Worm (Caenorhabditis elegans) whole organism, young adult: ENCODE data around the gene irld-62.
"Not testable (repeated sequence)": the region's sequence is repeated elsewhere in the genome, so short reads cannot be mapped to it uniquely, and the experiment has no call there.

Source experiments
- F33H1.4 ChIP-seq: fragments of 200-800 bp; sonication (Bioruptor generic); IDR thresholded peaks from 2 replicates; pipeline ENCODE4 v1.3.6; 2022; ENCODE audit warnings: missing genetic modification reagents, missing genetic modification characterization, missing compliant biosample characterization
- F55B11.4 ChIP-seq: sonication (generic microtip); optimal IDR thresholded peaks from 2 replicates; lab custom pipeline; 2016; ENCODE audit warnings: missing compliant biosample characterization, missing genetic modification characterization, borderline replicate concordance; ENCODE audit not compliant: insufficient read depth
- F57C9.4 ChIP-seq: sonication (generic microtip); optimal IDR thresholded peaks from 2 replicates; lab custom pipeline; 2017; ENCODE audit warnings: mild to moderate bottlenecking, missing genetic modification characterization, missing compliant biosample characterization
- K11D2.4 ChIP-seq: fragments of 200-800 bp; sonication (Bioruptor generic); IDR thresholded peaks from 2 replicates; pipeline ENCODE4 v1.3.6; 2022; ENCODE audit warnings: missing genetic modification reagents, missing genetic modification characterization, missing compliant biosample characterization
- K12H6.12 ChIP-seq: fragments of 200-800 bp; sonication (Bioruptor generic); optimal IDR thresholded peaks from 2 replicates; lab custom pipeline; 2018; ENCODE audit warnings: mild to moderate bottlenecking, missing genetic modification characterization, missing compliant biosample characterization
- Y79H2A.3 ChIP-seq: fragments of 200-800 bp; sonication (Bioruptor generic); conservative IDR thresholded peaks from 2 replicates; pipeline ENCODE4 v1.3.6; 2022; ENCODE audit warnings: missing genetic modification reagents, missing genetic modification characterization, missing compliant biosample characterization
- Y95B8A.8 ChIP-seq: fragments of 200-800 bp; sonication (Bioruptor generic); IDR thresholded peaks from 2 replicates; pipeline ENCODE4 v1.3.6; 2022; ENCODE audit warnings: missing genetic modification reagents, missing genetic modification characterization, missing compliant biosample characterization
- atf-7 ChIP-seq: sonication (generic microtip); optimal IDR thresholded peaks from 2 replicates; lab custom pipeline; 2017; ENCODE audit warnings: mild to moderate bottlenecking, missing genetic modification characterization, missing compliant biosample characterization
- bed-1 ChIP-seq: fragments of 200-800 bp; sonication (Bioruptor generic); IDR thresholded peaks from 2 replicates; pipeline ENCODE4 v1.3.6; 2022; ENCODE audit warnings: missing genetic modification reagents, missing genetic modification characterization, missing compliant biosample characterization
- bed-2 ChIP-seq: fragments of 200-800 bp; sonication (Bioruptor generic); IDR thresholded peaks from 2 replicates; pipeline ENCODE4 v1.3.6; 2022; ENCODE audit warnings: missing genetic modification reagents, missing genetic modification characterization, missing compliant biosample characterization
- cebp-1 ChIP-seq, 2 experiments: fragments of 200-800 bp in 1 of 2; sonication (Bioruptor generic) in 1 of 2; sonication (generic microtip) in 1 of 2; IDR thresholded peaks in 1 of 2; optimal IDR thresholded peaks in 1 of 2; 2 replicates each; pipeline versions ENCODE4 v1.3.6 to Lab custom; 2017 to 2022; ENCODE audit warnings: missing compliant biosample characterization in 2 of 2, missing genetic modification characterization in 2 of 2, mild to moderate bottlenecking in 1 of 2, missing genetic modification reagents in 1 of 2, moderate library complexity in 1 of 2
- ceh-40 ChIP-seq: fragments of 200-800 bp; sonication (Bioruptor generic); IDR thresholded peaks from 2 replicates; pipeline ENCODE4 v1.3.6; 2022; ENCODE audit warnings: missing genetic modification characterization, missing compliant biosample characterization
- dox-1 ChIP-seq: fragments of 200-800 bp; sonication (Bioruptor generic); IDR thresholded peaks from 2 replicates; pipeline ENCODE4 v1.3.6; 2022; ENCODE audit warnings: missing genetic modification reagents, missing genetic modification characterization, missing compliant biosample characterization
- ekl-4 ChIP-seq: fragments of 200-800 bp; sonication (Bioruptor generic); IDR thresholded peaks from 2 replicates; pipeline ENCODE4 v1.3.6; 2022; ENCODE audit warnings: missing genetic modification reagents, missing genetic modification characterization, missing compliant biosample characterization
- fkh-3 ChIP-seq: sonication (generic microtip); optimal IDR thresholded peaks from 2 replicates; lab custom pipeline; 2016; ENCODE audit warnings: mild to moderate bottlenecking, missing genetic modification characterization, missing compliant biosample characterization
- gei-17 ChIP-seq: fragments of 200-800 bp; sonication (Bioruptor generic); optimal IDR thresholded peaks from 2 replicates; lab custom pipeline; 2018; ENCODE audit warnings: mild to moderate bottlenecking, missing genetic modification characterization, missing compliant biosample characterization
- hsf-1 ChIP-seq: fragments of 200-800 bp; sonication (Bioruptor generic); IDR thresholded peaks from 2 replicates; pipeline ENCODE4 v1.3.6; 2022; ENCODE audit warnings: missing genetic modification reagents, missing genetic modification characterization, missing compliant biosample characterization
- lin-26 ChIP-seq: fragments of 200-800 bp; sonication (Bioruptor generic); IDR thresholded peaks from 2 replicates; pipeline ENCODE4 v1.3.6; 2022; ENCODE audit warnings: missing genetic modification reagents, missing genetic modification characterization, missing compliant biosample characterization
- lir-1 ChIP-seq: fragments of 200-800 bp; sonication (Bioruptor generic); conservative IDR thresholded peaks from 2 replicates; pipeline ENCODE4 v1.3.6; 2022; ENCODE audit warnings: missing genetic modification reagents, missing genetic modification characterization, missing compliant biosample characterization
- lsy-27 ChIP-seq: sonication (generic microtip); optimal IDR thresholded peaks from 2 replicates; lab custom pipeline; 2017; ENCODE audit warnings: missing genetic modification characterization, mild to moderate bottlenecking, missing compliant biosample characterization, antibody characterized with exemption, missing genotype, borderline replicate concordance; ENCODE audit not compliant: insufficient read depth
- mcd-1 ChIP-seq: fragments of 200-800 bp; sonication (Bioruptor generic); IDR thresholded peaks from 2 replicates; pipeline ENCODE4 v1.3.6; 2022; ENCODE audit warnings: missing genetic modification reagents, missing genetic modification characterization, missing compliant biosample characterization
- nfyb-1 ChIP-seq: fragments of 200-800 bp; sonication (Bioruptor generic); IDR thresholded peaks from 2 replicates; pipeline ENCODE4 v1.3.6; 2022; ENCODE audit warnings: missing genetic modification reagents, missing genetic modification characterization, missing compliant biosample characterization
- pbrm-1 ChIP-seq: fragments of 200-800 bp; sonication (Bioruptor generic); IDR thresholded peaks from 2 replicates; pipeline ENCODE4 v1.3.6; 2022; ENCODE audit warnings: missing genetic modification reagents, missing genetic modification characterization, missing compliant biosample characterization
- pha-4 ChIP-seq: fragments of 150-350 bp; sonication (generic microtip); optimal IDR thresholded peaks from 2 replicates; lab custom pipeline; 2014; ENCODE audit warnings: missing biosample characterization, missing genetic modification reagents, missing genetic modification characterization
- rcor-1 ChIP-seq: fragments of 200-800 bp; sonication (Bioruptor generic); IDR thresholded peaks from 2 replicates; pipeline ENCODE4 v1.3.6; 2022; ENCODE audit warnings: missing genetic modification reagents, missing genetic modification characterization, missing compliant biosample characterization
- rec-8 ChIP-seq, 2 experiments: sonication (generic microtip); optimal IDR thresholded peaks; 2 replicates each; lab custom pipeline; 2016; ENCODE audit warnings: mild to moderate bottlenecking in 2 of 2, missing genetic modification characterization in 2 of 2, missing genetic modification reagents in 2 of 2, missing genotype in 2 of 2, missing biosample characterization in 1 of 2, missing compliant biosample characterization in 1 of 2, moderate library complexity in 1 of 2
- snpc-1.1 ChIP-seq: sonication (generic microtip); optimal IDR thresholded peaks from 2 replicates; lab custom pipeline; 2017; ENCODE audit warnings: missing genetic modification characterization, mild to moderate bottlenecking, missing compliant biosample characterization, antibody characterized with exemption, moderate library complexity, missing genotype, missing genetic modification reagents; ENCODE audit not compliant: insufficient read depth
- snpc-1.3 ChIP-seq: sonication (generic microtip); optimal IDR thresholded peaks from 2 replicates; lab custom pipeline; 2017; ENCODE audit warnings: missing genetic modification characterization, mild to moderate bottlenecking, missing compliant biosample characterization, antibody characterized with exemption, moderate library complexity, missing genotype, missing genetic modification reagents; ENCODE audit not compliant: insufficient read depth
- snpc-4 ChIP-seq, 5 experiments: fragments of 150-350 bp in 1 of 5; sonication (generic microtip) in 4 of 5; optimal IDR thresholded peaks; 2 replicates each; lab custom pipeline; 2014 to 2018; ENCODE audit warnings: missing genetic modification characterization in 5 of 5, missing biosample characterization in 3 of 5, antibody characterized with exemption in 2 of 5, mild to moderate bottlenecking in 2 of 5, missing compliant biosample characterization in 2 of 5, missing genotype in 2 of 5, moderate library complexity in 2 of 5, missing genetic modification reagents in 1 of 5
- sptf-2 ChIP-seq: fragments of 200-800 bp; sonication (Bioruptor generic); optimal IDR thresholded peaks from 2 replicates; lab custom pipeline; 2018; ENCODE audit warnings: mild to moderate bottlenecking, missing genetic modification characterization, missing compliant biosample characterization
- tbp1 ChIP-seq: fragments of 200-800 bp; sonication (Bioruptor generic); optimal IDR thresholded peaks from 2 replicates; lab custom pipeline; 2018; ENCODE audit warnings: mild to moderate bottlenecking, missing genetic modification characterization, missing compliant biosample characterization

Gene irld-62

DNA sequence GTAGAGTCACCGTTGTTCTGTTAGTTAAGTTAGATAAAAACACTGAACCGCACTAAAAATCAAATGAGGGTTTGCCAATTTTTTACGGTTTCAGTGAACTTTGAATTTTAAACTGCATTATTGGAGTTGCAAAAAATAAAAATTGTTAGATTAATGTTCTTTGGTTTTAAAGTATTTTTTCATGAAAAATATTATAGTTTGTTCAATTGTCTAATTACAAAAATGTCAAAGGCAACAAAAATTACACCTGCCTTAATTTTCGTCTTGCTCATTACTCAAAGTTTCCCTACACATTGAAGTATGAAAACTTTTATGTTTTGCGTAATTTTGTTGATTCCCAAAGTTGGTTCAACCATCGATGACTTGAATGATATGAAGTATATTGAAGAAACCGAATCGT lies at the start of gene irld-62:
TSS of gene irld-62 (plus strand) at position 301 of the 400 bp plus-strand sequence.
- TF ChIP-seq dox-1 (GFP tag; lab: Robert Waterston, UW) (no peak), Y95B8A.8 (no peak), rec-8 (tag; optimal IDR thresholded peaks at IDR 0.05; lab: Kevin White, UChicago) (no peak)
- TF ChIP-seq, all 124 proteins: peak for 0

DNA sequence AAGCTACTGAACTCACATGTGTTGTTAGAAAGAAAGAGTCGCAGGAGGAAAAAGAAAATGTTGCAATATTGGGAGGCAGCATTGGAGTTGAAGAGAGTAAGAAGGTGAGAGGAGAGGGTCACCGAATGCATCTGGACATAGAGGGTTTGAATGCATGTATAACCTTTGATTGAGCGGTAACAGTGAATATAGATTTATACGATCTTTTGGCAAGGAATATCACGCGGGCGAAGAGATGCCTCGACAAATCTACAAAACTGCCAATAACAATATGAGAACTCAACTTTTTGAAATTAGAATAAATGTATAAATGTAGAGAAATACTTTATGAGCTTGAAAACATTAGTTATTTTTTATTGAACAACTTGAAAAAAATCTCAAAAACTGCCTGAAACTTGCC lies 48.5 kb upstream of the irld-62 start, which contains the start of gene M01B2.10:
TSS of gene M01B2.10 (minus strand) at position 101 of the 400 bp plus-strand sequence.
- not testable (repeated sequence) for TF ChIP-seq pha-4 (tag; lab: Kevin White, UChicago); ekl-4; F33H1.4
- TF ChIP-seq, all 124 proteins: peak for 0; not testable (repeated sequence) for 124

- TF ChIP-seq nfyb-1 (GFP tag; lab: Robert Waterston, UW) (no peak), snpc-1.1 (tag; lab: Kevin White, UChicago) (no peak), K11D2.4 (GFP tag; lab: Robert Waterston, UW) (no peak), rcor-1 (no peak), F55B11.4 (no peak), tbp1 (no peak), lir-1 (GFP tag; lab: Robert Waterston, UW) (no peak)
Observed at ce11 chrV:15264131-15264530, 46.7 kb upstream of the irld-62 start, which contains the start of gene M01B2.12. M01B2.12 (minus strand) TSS chrV:15264231.

ce11 chrV:15265814-15266213 lies 45.1 kb upstream of the irld-62 start, which contains the start of gene M01B2.13:
M01B2.13 (minus strand) TSS chrV:15265914.
- TF ChIP-seq atf-7 (no peak), gei-17 (no peak), Y79H2A.3 (no peak)

DNA sequence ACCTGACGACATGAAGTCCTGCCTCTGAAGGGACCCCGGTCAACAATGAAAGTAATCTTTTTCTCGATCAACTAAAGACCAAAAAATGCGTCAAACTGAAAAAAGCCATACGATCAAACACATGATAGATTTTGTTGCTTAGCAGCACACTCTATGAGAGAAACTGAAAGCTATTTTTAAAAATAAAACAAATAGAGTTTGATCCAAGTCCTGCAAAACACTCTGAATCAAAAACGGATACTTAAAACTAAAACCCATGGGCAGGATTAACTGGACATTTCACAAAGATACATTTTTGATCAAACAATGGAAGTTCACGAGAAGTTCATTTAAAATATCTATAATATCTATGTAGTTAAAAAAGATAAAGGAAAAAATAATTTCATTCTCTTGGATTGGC lies 43.5 kb upstream of the irld-62 start, which contains the start of gene T10H4.13:
TSS of gene T10H4.13 (minus strand) at position 101 of the 400 bp plus-strand sequence.
- TF ChIP-seq bed-1 (no peak), ceh-40 (no peak), sptf-2 (no peak)

DNA sequence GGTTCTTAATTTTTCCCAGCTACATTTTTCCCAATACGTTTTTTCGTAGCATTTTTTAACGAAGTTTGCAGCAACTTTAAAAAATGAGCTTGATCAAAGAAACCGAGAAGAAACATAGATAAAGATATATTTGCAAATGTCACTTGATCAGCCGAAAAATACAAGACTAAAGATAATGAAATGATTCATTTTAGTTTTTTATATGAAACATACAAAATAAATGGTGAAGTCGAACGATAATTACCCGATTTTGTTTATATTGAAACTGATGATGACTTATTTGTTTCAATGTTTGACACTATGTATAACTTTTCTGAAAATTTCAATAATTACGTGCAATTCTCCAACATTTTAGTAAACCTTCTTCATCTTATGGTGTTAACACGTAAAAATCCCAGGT lies 42.6 kb upstream of the irld-62 start, which contains the start of gene srw-22:
TSS of gene srw-22 (plus strand) at position 301 of the 400 bp plus-strand sequence.
- no peak for TF ChIP-seq hsf-1 (GFP tag; lab: Robert Waterston, UW)
- no peak for TF ChIP-seq bed-2 (GFP tag; lab: Robert Waterston, UW)
- no peak for TF ChIP-seq lin-26
- TF ChIP-seq snpc-1.3 (tag; lab: Kevin White, UChicago) = no peak
- no peak for TF ChIP-seq mcd-1
- TF ChIP-seq lsy-27 (tag; lab: Kevin White, UChicago) = no peak
- TF ChIP-seq pbrm-1 (GFP tag; lab: Robert Waterston, UW) = no peak
- TF ChIP-seq snpc-4 (GFP tag; optimal IDR thresholded peaks at IDR 0.05; lab: Kevin White, UChicago) = no peak
- TF ChIP-seq snpc-4 (tag; optimal IDR thresholded peaks at IDR 0.05; lab: Kevin White, UChicago) = no peak
- TF ChIP-seq Y79H2A.3 = no peak
- no peak for TF ChIP-seq fkh-3 (tag; lab: Kevin White, UChicago)
- no peak for TF ChIP-seq nfyb-1 (GFP tag; lab: Robert Waterston, UW)
- TF ChIP-seq F57C9.4 (tag; lab: Kevin White, UChicago) = no peak
- no peak for TF ChIP-seq K12H6.12 (tag; lab: Kevin White, UChicago)
- no peak for TF ChIP-seq cebp-1 (GFP tag; IDR thresholded peaks at IDR 0.05; lab: Robert Waterston, UW)
- TF ChIP-seq cebp-1 (tag; optimal IDR thresholded peaks at IDR 0.05; lab: Kevin White, UChicago) = no peak
- TF ChIP-seq F33H1.4 = no peak
